Fruit fly (Drosophila melanogaster) whole organism, embryonic: Measurements from ENCODE around the gene CG43678.

Experiments used
- Ada2b ChIP-seq: fragments of 200-800 bp; sonication (Bioruptor generic); IDR thresholded peaks from 2 replicates; pipeline ENCODE4 v1.3.6; 2022; ENCODE audit warnings: missing biosample characterization, missing genetic modification characterization
- Asciz ChIP-seq: fragments of 200-800 bp; sonication (Bioruptor generic); optimal IDR thresholded peaks from 2 replicates; lab custom pipeline; 2017; ENCODE audit warnings: missing biosample characterization, mild to moderate bottlenecking, missing genetic modification characterization, missing genetic modification reagents
- Bgb ChIP-seq: fragments of 200-800 bp; sonication (Bioruptor generic); IDR thresholded peaks from 2 replicates; pipeline ENCODE4 v1.3.6; 2022; ENCODE audit warnings: missing biosample characterization, missing genetic modification characterization; ENCODE audit not compliant: partially characterized antibody
- CG10147 ChIP-seq: fragments of 200-800 bp; sonication (Bioruptor generic); optimal IDR thresholded peaks from 2 replicates; lab custom pipeline; 2019; ENCODE audit warnings: missing biosample characterization, mild to moderate bottlenecking, missing genetic modification characterization, moderate library complexity
- CG10209 ChIP-seq: fragments of 200-800 bp; sonication (Bioruptor generic); optimal IDR thresholded peaks from 3 replicates; lab custom pipeline; 2017; ENCODE audit warnings: missing biosample characterization, mild to moderate bottlenecking, missing genetic modification characterization, missing genetic modification reagents
- CG10462 ChIP-seq: fragments of 200-800 bp; sonication (Bioruptor generic); optimal IDR thresholded peaks from 2 replicates; lab custom pipeline; 2016; ENCODE audit warnings: missing biosample characterization, missing genetic modification characterization
- CG11093 ChIP-seq: fragments of 200-800 bp; sonication (Bioruptor generic); IDR thresholded peaks from 3 replicates; pipeline ENCODE4 v1.3.6; 2022; ENCODE audit warnings: missing biosample characterization, missing genetic modification characterization
- CG11504 ChIP-seq: fragments of 200-800 bp; sonication (Bioruptor generic); optimal IDR thresholded peaks from 3 replicates; lab custom pipeline; 2019; ENCODE audit warnings: missing biosample characterization, mild to moderate bottlenecking, missing genetic modification characterization, moderate library complexity
- CG13123 ChIP-seq: fragments of 200-800 bp; sonication (Bioruptor generic); optimal IDR thresholded peaks from 2 replicates; lab custom pipeline; 2016; ENCODE audit warnings: missing biosample characterization, missing genetic modification characterization
- CG14050 ChIP-seq: fragments of 200-800 bp; sonication (Bioruptor generic); IDR thresholded peaks from 3 replicates; pipeline ENCODE4 v1.3.6; 2022; ENCODE audit warnings: missing biosample characterization, missing genetic modification characterization
- CG15073 ChIP-seq: fragments of 200-800 bp; sonication (Bioruptor generic); optimal IDR thresholded peaks from 2 replicates; lab custom pipeline; 2016; ENCODE audit warnings: missing biosample characterization, missing genetic modification characterization
- CG15514 ChIP-seq: fragments of 200-800 bp; sonication (Bioruptor generic); optimal IDR thresholded peaks from 3 replicates; lab custom pipeline; 2017; ENCODE audit warnings: missing biosample characterization, missing genetic modification characterization, mild to moderate bottlenecking, moderate library complexity, missing genetic modification reagents
- CG15601 ChIP-seq: fragments of 200-800 bp; sonication (Bioruptor generic); optimal IDR thresholded peaks from 3 replicates; lab custom pipeline; 2019; ENCODE audit warnings: missing biosample characterization, mild to moderate bottlenecking, missing genetic modification characterization, moderate library complexity
- CG1602 ChIP-seq: fragments of 200-800 bp; sonication (Bioruptor generic); optimal IDR thresholded peaks from 3 replicates; lab custom pipeline; 2016; ENCODE audit warnings: missing biosample characterization, missing genetic modification characterization
- CG17328 ChIP-seq: fragments of 200-800 bp; sonication (Bioruptor generic); IDR thresholded peaks from 2 replicates; pipeline ENCODE4 v1.3.6; 2022; ENCODE audit warnings: missing biosample characterization, missing genetic modification characterization
- CG18764 ChIP-seq: fragments of 200-800 bp; sonication (Bioruptor generic); optimal IDR thresholded peaks from 3 replicates; lab custom pipeline; 2016; ENCODE audit warnings: missing biosample characterization, missing genetic modification characterization
- CG2129 ChIP-seq: fragments of 200-800 bp; sonication (Bioruptor generic); IDR thresholded peaks from 2 replicates; pipeline ENCODE4 v1.3.6; 2022; ENCODE audit warnings: missing biosample characterization, missing genetic modification characterization; ENCODE audit not compliant: partially characterized antibody
- CG2712 ChIP-seq: fragments of 200-800 bp; optimal IDR thresholded peaks from 3 replicates; lab custom pipeline; 2019; ENCODE audit warnings: missing biosample characterization, mild to moderate bottlenecking, missing genetic modification characterization, moderate library complexity
- CG4282 ChIP-seq: fragments of 200-800 bp; sonication (Bioruptor generic); optimal IDR thresholded peaks from 2 replicates; lab custom pipeline; 2016; ENCODE audit warnings: missing biosample characterization, missing genetic modification characterization
- CG6791 ChIP-seq: fragments of 200-800 bp; sonication (Bioruptor generic); IDR thresholded peaks from 3 replicates; pipeline ENCODE4 v1.3.6; 2022; ENCODE audit warnings: missing biosample characterization, missing genetic modification characterization; ENCODE audit not compliant: partially characterized antibody
- CG9609 ChIP-seq: fragments of 200-800 bp; sonication (Bioruptor generic); optimal IDR thresholded peaks from 3 replicates; lab custom pipeline; 2016; ENCODE audit warnings: missing biosample characterization, missing genetic modification characterization
- CG9797 ChIP-seq: fragments of 200-800 bp; sonication (Bioruptor generic); optimal IDR thresholded peaks from 3 replicates; lab custom pipeline; 2018; ENCODE audit warnings: missing biosample characterization, mild to moderate bottlenecking, missing genetic modification characterization
- D19B ChIP-seq: fragments of 200-800 bp; sonication (Bioruptor generic); optimal IDR thresholded peaks from 2 replicates; lab custom pipeline; 2017; ENCODE audit warnings: missing biosample characterization, mild to moderate bottlenecking, missing genetic modification characterization
- Jarid2 ChIP-seq: fragments of 200-800 bp; sonication (Bioruptor generic); optimal IDR thresholded peaks from 3 replicates; lab custom pipeline; 2017; ENCODE audit warnings: mild to moderate bottlenecking, missing biosample characterization, missing genetic modification reagents, missing genetic modification characterization
- Med ChIP-seq: fragments of 200-800 bp; sonication (Bioruptor generic); peaks from one replicate; lab custom pipeline; 2016; ENCODE audit warnings: missing biosample characterization, missing genetic modification characterization, mild to moderate bottlenecking, inconsistent platforms, moderate library complexity
- NfI ChIP-seq: fragments of 200-800 bp; sonication (Bioruptor generic); optimal IDR thresholded peaks from 3 replicates; lab custom pipeline; 2018; ENCODE audit warnings: missing biosample characterization, mild to moderate bottlenecking, missing genetic modification characterization, moderate library complexity
- Rfx ChIP-seq: fragments of 200-800 bp; sonication (Bioruptor generic); IDR thresholded peaks from 2 replicates; pipeline ENCODE4 v1.3.6; 2022; ENCODE audit warnings: missing biosample characterization, missing genetic modification characterization
- Sry-δ ChIP-seq: fragments of 200-800 bp; sonication (Bioruptor generic); optimal IDR thresholded peaks from 2 replicates; lab custom pipeline; 2016; ENCODE audit warnings: missing biosample characterization, missing genetic modification characterization
- Ssrp ChIP-seq: fragments of 200-800 bp; sonication (Bioruptor generic); optimal IDR thresholded peaks from 2 replicates; lab custom pipeline; 2018; ENCODE audit warnings: missing biosample characterization, mild to moderate bottlenecking, missing genetic modification characterization, moderate library complexity
- YL-1 ChIP-seq: fragments of 200-800 bp; sonication (Bioruptor generic); optimal IDR thresholded peaks from 3 replicates; lab custom pipeline; 2017; ENCODE audit warnings: missing biosample characterization, mild to moderate bottlenecking, missing genetic modification characterization
- br ChIP-seq: fragments of >200 bp; optimal IDR thresholded peaks from 2 replicates; lab custom pipeline; 2017
- crol ChIP-seq: fragments of 200-800 bp; sonication (Bioruptor generic); IDR thresholded peaks from 2 replicates; pipeline ENCODE4 v1.3.6; 2022; ENCODE audit warnings: missing biosample characterization, missing genetic modification characterization
- crp ChIP-seq, 2 experiments: fragments of 200-800 bp; sonication (Bioruptor generic); optimal IDR thresholded peaks; 2 replicates in 1 of 2; 3 replicates in 1 of 2; lab custom pipeline; 2017; ENCODE audit warnings: missing biosample characterization in 2 of 2, missing genetic modification characterization in 2 of 2, mild to moderate bottlenecking in 1 of 2, moderate library complexity in 1 of 2
- dpn ChIP-seq, 2 experiments: fragments of 200-800 bp; sonication (Bioruptor generic); optimal IDR thresholded peaks; 3 replicates each; lab custom pipeline; 2016; ENCODE audit warnings: missing biosample characterization in 2 of 2, missing genetic modification characterization in 2 of 2
- ftz-f1 ChIP-seq: fragments of 200-800 bp; sonication (Bioruptor generic); optimal IDR thresholded peaks from 2 replicates; lab custom pipeline; 2016; ENCODE audit warnings: missing biosample characterization, missing genetic modification characterization
- hbn ChIP-seq: fragments of 200-800 bp; sonication (Bioruptor generic); IDR thresholded peaks from 2 replicates; pipeline ENCODE4 v1.3.6; 2022; ENCODE audit warnings: missing biosample characterization, missing genetic modification characterization; ENCODE audit not compliant: partially characterized antibody
- oc ChIP-seq: fragments of 200-800 bp; sonication (Bioruptor generic); optimal IDR thresholded peaks from 2 replicates; lab custom pipeline; 2018; ENCODE audit warnings: missing biosample characterization, mild to moderate bottlenecking, missing genetic modification characterization, moderate library complexity
- odd ChIP-seq: fragments of 200-800 bp; sonication (Bioruptor generic); optimal IDR thresholded peaks from 2 replicates; lab custom pipeline; 2017; ENCODE audit warnings: missing biosample characterization, mild to moderate bottlenecking, missing genetic modification characterization
- org-1 ChIP-seq: fragments of 200-800 bp; sonication (Bioruptor generic); optimal IDR thresholded peaks from 2 replicates; lab custom pipeline; 2017; ENCODE audit warnings: missing biosample characterization, missing genetic modification characterization
- pan ChIP-seq, 4 experiments: fragments of >200 bp in 3 of 4; fragments of 200-800 bp in 1 of 4; sonication (Bioruptor generic) in 1 of 4; optimal IDR thresholded peaks in 3 of 4; IDR thresholded peaks in 1 of 4; 2 replicates each; pipeline versions ENCODE4 v1.3.6 to Lab custom; 2017 to 2022; ENCODE audit warnings: missing biosample characterization in 2 of 4, missing genetic modification characterization in 2 of 4, mixed read lengths in 1 of 4
- ranshi ChIP-seq: fragments of 200-800 bp; sonication (Bioruptor generic); IDR thresholded peaks from 2 replicates; pipeline ENCODE4 v1.3.6; 2022; ENCODE audit warnings: missing biosample characterization, missing genetic modification characterization
- repo ChIP-seq: fragments of 200-800 bp; sonication (Bioruptor generic); optimal IDR thresholded peaks from 2 replicates; lab custom pipeline; 2016; ENCODE audit warnings: missing biosample characterization, missing genetic modification characterization
- row ChIP-seq: fragments of 200-800 bp; sonication (Bioruptor generic); IDR thresholded peaks from 3 replicates; pipeline ENCODE4 v1.3.6; 2022; ENCODE audit warnings: missing biosample characterization, missing genetic modification characterization
- sima ChIP-seq: fragments of 200-800 bp; sonication (Bioruptor generic); optimal IDR thresholded peaks from 2 replicates; lab custom pipeline; 2016; ENCODE audit warnings: missing biosample characterization, missing genetic modification characterization
- sisA ChIP-seq: fragments of 200-800 bp; sonication (Bioruptor generic); IDR thresholded peaks from 2 replicates; pipeline ENCODE4 v1.3.6; 2022; ENCODE audit warnings: missing biosample characterization, missing genetic modification characterization
- twi ChIP-seq: fragments of 200-800 bp; optimal IDR thresholded peaks from 2 replicates; lab custom pipeline; 2019; ENCODE audit warnings: missing biosample characterization, mild to moderate bottlenecking, missing genetic modification characterization, moderate library complexity
- tx ChIP-seq: fragments of 200-800 bp; sonication (Bioruptor generic); optimal IDR thresholded peaks from 2 replicates; lab custom pipeline; 2016; ENCODE audit warnings: missing biosample characterization, missing genetic modification characterization
- zen ChIP-seq: fragments of 200-800 bp; sonication (Bioruptor generic); optimal IDR thresholded peaks from 3 replicates; lab custom pipeline; 2018; ENCODE audit warnings: missing biosample characterization, mild to moderate bottlenecking, missing genetic modification characterization, moderate library complexity

CG43678 gene

dm6 chr3L:15094589-15095288 lies 45.4 kb upstream of the CG43678 start, which contains the start of the genes sstn, Plp and GlyRS (continued):
- peak in 1 of 2 experiments; percentile 33 for TF ChIP-seq crp (GFP tag; optimal IDR thresholded peaks at IDR 0.05; lab: Kevin White, UChicago)
- TF ChIP-seq CG15073, result no peak
- TF ChIP-seq Bgb (GFP tag; lab: Robert Waterston, UW), result peak; percentile 55
- no peak for TF ChIP-seq repo (GFP tag; lab: Kevin White, UChicago)
- peak; percentile 5 for TF ChIP-seq CG9797 (GFP tag; lab: Kevin White, UChicago)
- no peak for TF ChIP-seq CG9609 (GFP tag; lab: Kevin White, UChicago)
- TF ChIP-seq dpn (GFP tag; optimal IDR thresholded peaks at IDR 0.05; lab: Kevin White, UChicago), result peak in 1 of 2 experiments; percentile 39
- TF ChIP-seq twi (tag; lab: Kevin White, UChicago), result peak; percentile 26
- no peak for TF ChIP-seq ftz-f1 (GFP tag; lab: Kevin White, UChicago)
- no peak for TF ChIP-seq sima (GFP tag; lab: Kevin White, UChicago)
- TF ChIP-seq CG11093 (GFP tag; lab: Robert Waterston, UW), result no peak
- peak; percentile 58; the same call in 1 of the 3 replicates for TF ChIP-seq CG6791 (GFP tag; lab: Robert Waterston, UW)
- TF ChIP-seq CG14050 (GFP tag; lab: Robert Waterston, UW), result no peak
- no peak; the same call in 1 of the 2 replicates for TF ChIP-seq CG2129 (GFP tag; lab: Robert Waterston, UW)
- TF ChIP-seq CG13123 (GFP tag; lab: Kevin White, UChicago), result peak; percentile 22
- TF ChIP-seq CG18764 (GFP tag; lab: Kevin White, UChicago), result no peak
- no peak for TF ChIP-seq org-1 (GFP tag; lab: Kevin White, UChicago)
- TF ChIP-seq br (lab: Kevin White, UChicago), result no peak
- TF ChIP-seq CG15514, result peak; percentile 40
- peak; percentile 12 for TF ChIP-seq Ssrp
- peak; percentile 75 for TF ChIP-seq CG11504 (tag; lab: Kevin White, UChicago)
- TF ChIP-seq odd, result no peak
- TF ChIP-seq Med (GFP tag; lab: Kevin White, UChicago), result peak; percentile 70
- TF ChIP-seq YL-1, result peak; percentile 42
- TF ChIP-seq CG4282, result no peak
- TF ChIP-seq row (GFP tag; lab: Robert Waterston, UW), result peak; percentile 83
- no peak for TF ChIP-seq Ada2b
- TF ChIP-seq hbn (GFP tag; lab: Robert Waterston, UW), result peak; percentile 43; the same call in 1 of the 2 replicates
- peak; percentile 29 for TF ChIP-seq CG10209 (GFP tag; lab: Kevin White, UChicago)
- TF ChIP-seq tx (GFP tag; lab: Kevin White, UChicago), result no peak
- peak; percentile 58 for TF ChIP-seq CG10147 (GFP tag; lab: Kevin White, UChicago)
- TF ChIP-seq sisA (GFP tag; lab: Robert Waterston, UW), result no peak
- TF ChIP-seq D19B (GFP tag; lab: Kevin White, UChicago), result no peak
- TF ChIP-seq crol (GFP tag; lab: Robert Waterston, UW), result peak; percentile 28; the same call in 1 of the 2 replicates
- no peak for TF ChIP-seq ranshi (GFP tag; lab: Robert Waterston, UW)
- TF ChIP-seq CG2712 (tag; lab: Kevin White, UChicago), result peak; percentile 72
- TF ChIP-seq Asciz (GFP tag; lab: Kevin White, UChicago), result peak; percentile 23
- peak; percentile 33 for TF ChIP-seq CG15601 (tag; lab: Kevin White, UChicago)
- TF ChIP-seq CG17328, result no peak
- TF ChIP-seq Sry-δ, result peak; percentile 6
- TF ChIP-seq CG10462 (GFP tag; lab: Kevin White, UChicago), result no peak
- TF ChIP-seq Jarid2 (GFP tag; lab: Kevin White, UChicago), result peak; percentile 61
- peak; percentile 26 for TF ChIP-seq CG1602 (GFP tag; lab: Kevin White, UChicago)
- peak; percentile 57 for TF ChIP-seq NfI
- peak; percentile 5 for TF ChIP-seq zen (tag; lab: Kevin White, UChicago)
- TF ChIP-seq Rfx, result 0 out of 2 replicates have a peak, but pooled peaks have one; percentile 24
- TF ChIP-seq pan (optimal IDR thresholded peaks at IDR 0.05; lab: Kevin White, UChicago), result no peak
- TF ChIP-seq pan (GFP tag; optimal IDR thresholded peaks at IDR 0.05 in 1 of 2, IDR thresholded peaks at IDR 0.05 in 1 of 2), result no peak
- TF ChIP-seq oc (tag; lab: Kevin White, UChicago), result peak; percentile 26
